Worm (Caenorhabditis elegans): ENCODE data around the gene T28C12.6.

DNA sequence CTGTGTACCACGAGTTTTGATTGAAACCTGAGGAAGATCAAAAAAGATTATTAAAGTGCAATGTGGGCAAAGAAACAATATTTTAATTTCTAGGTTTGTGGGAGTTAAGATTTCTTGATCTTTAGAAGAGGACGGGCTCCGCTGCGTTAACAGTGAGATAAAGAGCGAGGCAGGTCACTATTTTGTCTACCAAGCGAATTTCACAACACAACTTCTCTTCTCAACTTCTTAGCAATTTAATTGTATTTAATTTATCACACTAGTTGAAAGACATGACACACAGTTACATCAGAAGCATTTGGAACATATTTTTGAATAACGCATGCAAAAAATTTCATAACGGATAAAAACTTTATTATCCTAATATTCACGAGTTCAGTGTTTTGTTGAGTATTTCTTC, 9.5 kb downstream of the T28C12.6 start:
- TF ChIP-seq cog-1 (tag; optimal IDR thresholded peaks at IDR 0.05), result no peak
- TF ChIP-seq flt-1 (GFP tag; IDR thresholded peaks at IDR 0.05), result no peak
- TF ChIP-seq ref-1 (GFP tag; conservative IDR thresholded peaks at IDR 0.05), result no peak
- no peak for TF ChIP-seq klf-2 (GFP tag; conservative IDR thresholded peaks at IDR 0.05)
- TF ChIP-seq tab-1 (GFP tag; IDR thresholded peaks at IDR 0.05), result no peak
- TF ChIP-seq ztf-23 (GFP tag; IDR thresholded peaks at IDR 0.05), result no peak

All from whole organism, midembryonic.